Worm (Caenorhabditis elegans): ENCODE results near the gene ins-21.

The ins-21 gene

ce11 chrIII:10064140-10064539 is 40.6 kb downstream of the ins-21 start, which contains the start of gene ekl-6 (continued):
- peak; percentile 14 for TF ChIP-seq F16B12.6 (tag; optimal IDR thresholded peaks at IDR 0.05)
- TF ChIP-seq ces-1 (GFP tag; optimal IDR thresholded peaks at IDR 0.05): no peak
- no peak for TF ChIP-seq fos-1 (tag; optimal IDR thresholded peaks at IDR 0.05)
- no peak for TF ChIP-seq vab-15 (tag; optimal IDR thresholded peaks at IDR 0.05)
- peak; percentile 44 to 67 for TF ChIP-seq efl-1 (optimal IDR thresholded peaks at IDR 0.05)
- TF ChIP-seq efl-1 (GFP tag; optimal IDR thresholded peaks at IDR 0.05 in 1 of 2): peak; percentile 56 to 93
- no peak for TF ChIP-seq lin-15B (tag; optimal IDR thresholded peaks at IDR 0.05)
- TF ChIP-seq ceh-82 (tag; optimal IDR thresholded peaks at IDR 0.05): peak in 2 of 3 experiments; percentile 26 to 39
- TF ChIP-seq Y116A8C.19 (tag; optimal IDR thresholded peaks at IDR 0.05; ENCODE audit: borderline replicate concordance): peak; percentile 48
- no peak for TF ChIP-seq lin-39 (tag; optimal IDR thresholded peaks at IDR 0.05)
- TF ChIP-seq isw-1 (GFP tag; IDR thresholded peaks at IDR 0.05): peak; percentile 23
- peak; percentile 77 for TF ChIP-seq pax-3 (tag; optimal IDR thresholded peaks at IDR 0.05)
- TF ChIP-seq nhr-19 (GFP tag; conservative IDR thresholded peaks at IDR 0.05): no peak; the same call in 1 of the 2 replicates
- peak; percentile 90 for TF ChIP-seq ceh-90 (tag; optimal IDR thresholded peaks at IDR 0.05)
- no peak for TF ChIP-seq nhr-28 (tag; optimal IDR thresholded peaks at IDR 0.05)
- TF ChIP-seq mdl-1 (tag; optimal IDR thresholded peaks at IDR 0.05): no peak
- TF ChIP-seq lin-14 (GFP tag; optimal IDR thresholded peaks at IDR 0.05): no peak
- peak; percentile 32 for TF ChIP-seq snpc-4 (tag; optimal IDR thresholded peaks at IDR 0.05)
- peak; percentile 73 for TF ChIP-seq egl-13 (tag; optimal IDR thresholded peaks at IDR 0.05)
- TF ChIP-seq mep-1 (tag; optimal IDR thresholded peaks at IDR 0.05): peak; percentile 47
- peak; percentile 80 for TF ChIP-seq tbx-2 (tag; optimal IDR thresholded peaks at IDR 0.05)
- peak; percentile 87 for TF ChIP-seq fkh-4 (tag; optimal IDR thresholded peaks at IDR 0.05; ENCODE audit: borderline replicate concordance)
- 0 out of 2 replicates have a peak, but pooled peaks have one; percentile 44 for TF ChIP-seq grh-1 (GFP tag; IDR thresholded peaks at IDR 0.05)
- no peak for TF ChIP-seq alr-1 (tag; optimal IDR thresholded peaks at IDR 0.05; ENCODE audit: borderline replicate concordance)
- no peak for TF ChIP-seq aha-1 (tag; optimal IDR thresholded peaks at IDR 0.05)
- TF ChIP-seq nhr-85 (tag): peak; percentile 92
- peak; percentile 39 to 41 for TF ChIP-seq lin-35 (GFP tag; optimal IDR thresholded peaks at IDR 0.05)
- no peak for TF ChIP-seq aly-2 (tag; optimal IDR thresholded peaks at IDR 0.05)
- TF ChIP-seq xbp-1 (tag; optimal IDR thresholded peaks at IDR 0.05): peak; percentile 76
- TF ChIP-seq zag-1 (tag; optimal IDR thresholded peaks at IDR 0.05): no peak
- no peak for TF ChIP-seq ceh-88 (GFP tag; IDR thresholded peaks at IDR 0.05)
- peak; percentile 97 for TF ChIP-seq rnt-1 (tag; optimal IDR thresholded peaks at IDR 0.05)
- no peak for TF ChIP-seq C34B4.2 (tag; optimal IDR thresholded peaks at IDR 0.05)

- TF ChIP-seq hlh-4 (tag; optimal IDR thresholded peaks at IDR 0.05) (no peak), dpl-1 (GFP tag; optimal IDR thresholded peaks at IDR 0.05) (no peak)
Measured at ce11 chrIII:10069278-10069677, 45.7 kb downstream of the ins-21 start, which contains the start of gene T16G12.6. TSS of gene T16G12.6 (plus strand) at chrIII:10069578.
